Fruit fly (Drosophila melanogaster): ENCODE data around the gene CG11843.

The CG11843 gene

dm6 chr3R:29040526-29041195 is 13.5 kb upstream of the CG11843 start:
- TF ChIP-seq ttk (optimal IDR thresholded peaks at IDR 0.05) (no peak), Myc (optimal IDR thresholded peaks at IDR 0.05) (no peak), Sin3A (optimal IDR thresholded peaks at IDR 0.05) (no peak), psq (optimal IDR thresholded peaks at IDR 0.05) (no peak), h (optimal IDR thresholded peaks at IDR 0.05) (no peak), insv (optimal IDR thresholded peaks at IDR 0.05) (no peak)

- TF ChIP-seq psq (optimal IDR thresholded peaks at IDR 0.05) (no peak), ttk (optimal IDR thresholded peaks at IDR 0.05) (no peak), h (optimal IDR thresholded peaks at IDR 0.05) (no peak), Myc (optimal IDR thresholded peaks at IDR 0.05) (no peak), Sin3A (optimal IDR thresholded peaks at IDR 0.05) (no peak), insv (optimal IDR thresholded peaks at IDR 0.05) (no peak)
Measured at dm6 chr3R:29049055-29049722, 5.0 kb upstream of the CG11843 start, which contains the start of gene CG11837. TSS of gene CG11837 (plus strand) at chr3R:29049493.

- TF ChIP-seq Sin3A (optimal IDR thresholded peaks at IDR 0.05) (no peak), ttk (optimal IDR thresholded peaks at IDR 0.05) (no peak), Myc (optimal IDR thresholded peaks at IDR 0.05) (no peak), h (optimal IDR thresholded peaks at IDR 0.05) (no peak), insv (optimal IDR thresholded peaks at IDR 0.05) (no peak)
Measured at dm6 chr3R:29050756-29051155, 3.4 kb upstream of the CG11843 start, which contains the start of gene CG11841. TSS of gene CG11841 (plus strand) at chr3R:29051056.

- TF ChIP-seq insv (optimal IDR thresholded peaks at IDR 0.05): no peak
Measured at dm6 chr3R:29052380-29052779, 1.8 kb upstream of the CG11843 start, which contains the start of gene CG11842. TSS of gene CG11842 (plus strand) at chr3R:29052680.

dm6 chr3R:29055710-29056109 is 1.6 kb downstream of the CG11843 start, which contains the start of gene Sirt7:
TSS of gene Sirt7 (plus strand) at chr3R:29055927.
- TF ChIP-seq Myc (optimal IDR thresholded peaks at IDR 0.05) (no peak), h (optimal IDR thresholded peaks at IDR 0.05) (no peak), psq (optimal IDR thresholded peaks at IDR 0.05) (no peak), insv (optimal IDR thresholded peaks at IDR 0.05) (no peak), ttk (optimal IDR thresholded peaks at IDR 0.05) (no peak), Sin3A (optimal IDR thresholded peaks at IDR 0.05) (no peak)

- TF ChIP-seq ttk (optimal IDR thresholded peaks at IDR 0.05): no peak
- TF ChIP-seq psq (optimal IDR thresholded peaks at IDR 0.05): no peak
- no peak for TF ChIP-seq Myc (optimal IDR thresholded peaks at IDR 0.05)
- no peak for TF ChIP-seq insv (optimal IDR thresholded peaks at IDR 0.05)
- TF ChIP-seq h (optimal IDR thresholded peaks at IDR 0.05): no peak
- no peak for TF ChIP-seq Sin3A (optimal IDR thresholded peaks at IDR 0.05)
Measured at dm6 chr3R:29059385-29059784, 5.2 kb downstream of the CG11843 start.

dm6 chr3R:29062717-29063206 is 8.6 kb downstream of the CG11843 start, which contains the start of the genes Cul5 and Bicra:
TSS of gene Cul5 (minus strand) at chr3R:29062975.
TSS of gene Bicra (plus strand) at chr3R:29063040.
- TF ChIP-seq insv (optimal IDR thresholded peaks at IDR 0.05) (no peak), psq (optimal IDR thresholded peaks at IDR 0.05) (no peak), ttk (optimal IDR thresholded peaks at IDR 0.05) (no peak), Myc (optimal IDR thresholded peaks at IDR 0.05) (no peak), h (optimal IDR thresholded peaks at IDR 0.05) (no peak), Sin3A (optimal IDR thresholded peaks at IDR 0.05) (no peak)

dm6 chr3R:29063207-29063920 is 9.2 kb downstream of the CG11843 start:
- no peak for TF ChIP-seq ttk (optimal IDR thresholded peaks at IDR 0.05)
- no peak for TF ChIP-seq Myc (optimal IDR thresholded peaks at IDR 0.05)
- TF ChIP-seq h (optimal IDR thresholded peaks at IDR 0.05): no peak
- TF ChIP-seq Sin3A (optimal IDR thresholded peaks at IDR 0.05): no peak
- TF ChIP-seq psq (optimal IDR thresholded peaks at IDR 0.05): no peak
- no peak for TF ChIP-seq insv (optimal IDR thresholded peaks at IDR 0.05)

- TF ChIP-seq psq (optimal IDR thresholded peaks at IDR 0.05): no peak
- TF ChIP-seq h (optimal IDR thresholded peaks at IDR 0.05): no peak
- no peak for TF ChIP-seq ttk (optimal IDR thresholded peaks at IDR 0.05)
- TF ChIP-seq insv (optimal IDR thresholded peaks at IDR 0.05): no peak
- no peak for TF ChIP-seq Sin3A (optimal IDR thresholded peaks at IDR 0.05)
- no peak for TF ChIP-seq Myc (optimal IDR thresholded peaks at IDR 0.05)
Measured at dm6 chr3R:29063921-29064460, 9.8 kb downstream of the CG11843 start.

dm6 chr3R:29064682-29065100 is 10.5 kb downstream of the CG11843 start:
- TF ChIP-seq ttk (optimal IDR thresholded peaks at IDR 0.05) (no peak), psq (optimal IDR thresholded peaks at IDR 0.05) (no peak), Myc (optimal IDR thresholded peaks at IDR 0.05) (no peak), insv (optimal IDR thresholded peaks at IDR 0.05) (no peak), Sin3A (optimal IDR thresholded peaks at IDR 0.05) (no peak)

- TF ChIP-seq ttk (optimal IDR thresholded peaks at IDR 0.05) (no peak), psq (optimal IDR thresholded peaks at IDR 0.05) (no peak), Myc (optimal IDR thresholded peaks at IDR 0.05) (no peak), Sin3A (optimal IDR thresholded peaks at IDR 0.05) (no peak), insv (optimal IDR thresholded peaks at IDR 0.05) (no peak), h (optimal IDR thresholded peaks at IDR 0.05) (no peak)
Measured at dm6 chr3R:29066285-29066684, 12.1 kb downstream of the CG11843 start.

All from Kc167 (cell line).